Fruit fly (Drosophila melanogaster) ovary, adult (tissue): ENCODE measurements around the gene SLIRP2.

Experiments
- CG17801 ChIP-seq: fragments of 200-800 bp; optimal IDR thresholded peaks from 2 replicates; lab custom pipeline; 2019; ENCODE audit warnings: missing biosample characterization, mild to moderate bottlenecking, missing genetic modification characterization, moderate library complexity; ENCODE audit not compliant: partially characterized antibody

Gene SLIRP2

dm6 chr3R:8660661-8661060 is 9.8 kb downstream of the SLIRP2 start, which contains the start of gene bel:
bel (minus strand) TSS chr3R:8660761.
- TF ChIP-seq CG17801 (GFP tag; lab: Kevin White, UChicago) = no peak

dm6 chr3R:8663668-8664283 is 12.9 kb downstream of the SLIRP2 start, which contains the start of gene CG8032:
CG8032 (plus strand) TSS chr3R:8664115.
- TF ChIP-seq CG17801 (GFP tag; lab: Kevin White, UChicago) = peak; percentile 43

dm6 chr3R:8664699-8665340 is 13.9 kb downstream of the SLIRP2 start:
- TF ChIP-seq CG17801 (GFP tag; lab: Kevin White, UChicago) = no peak

- no peak for TF ChIP-seq CG17801 (GFP tag; lab: Kevin White, UChicago)
Observed at dm6 chr3R:8667568-8667967, 16.7 kb downstream of the SLIRP2 start, which contains the start of gene CG8036. CG8036 (plus strand) TSS chr3R:8667868.

- TF ChIP-seq CG17801 (GFP tag; lab: Kevin White, UChicago) = no peak
Observed at dm6 chr3R:8668024-8668856, 17.4 kb downstream of the SLIRP2 start.

- peak; percentile 97 for TF ChIP-seq CG17801 (GFP tag; lab: Kevin White, UChicago)
Observed at dm6 chr3R:8669029-8669707, 18.3 kb downstream of the SLIRP2 start.

dm6 chr3R:8669900-8670528 is 19.1 kb downstream of the SLIRP2 start:
- TF ChIP-seq CG17801 (GFP tag; lab: Kevin White, UChicago) = no peak

- peak; percentile 62 for TF ChIP-seq CG17801 (GFP tag; lab: Kevin White, UChicago)
Observed at dm6 chr3R:8670529-8671491, 19.9 kb downstream of the SLIRP2 start, which contains the start of gene p. p (minus strand) TSS chr3R:8670684.

- TF ChIP-seq CG17801 (GFP tag; lab: Kevin White, UChicago) = peak; percentile 78
Observed at dm6 chr3R:8673803-8674234, 22.9 kb downstream of the SLIRP2 start, which contains the start of gene mRpL19. mRpL19 (plus strand) TSS chr3R:8674109.

- peak; percentile 88 for TF ChIP-seq CG17801 (GFP tag; lab: Kevin White, UChicago)
Observed at dm6 chr3R:8676560-8677000, 25.7 kb downstream of the SLIRP2 start, which contains the start of the genes Unc50, CG11755 and CG8043. Unc50 (minus strand) TSS chr3R:8676613. CG11755 (plus strand) TSS chr3R:8676915. CG8043 (plus strand) TSS chr3R:8676915.

- TF ChIP-seq CG17801 (GFP tag; lab: Kevin White, UChicago) = no peak
Observed at dm6 chr3R:8679934-8680333, 29.1 kb downstream of the SLIRP2 start, which contains the start of gene CG33325. CG33325 (minus strand) TSS chr3R:8680034.

- TF ChIP-seq CG17801 (GFP tag; lab: Kevin White, UChicago) = no peak
Observed at dm6 chr3R:8680611-8681010, 29.7 kb downstream of the SLIRP2 start.

dm6 chr3R:8683280-8683679 is 32.4 kb downstream of the SLIRP2 start:
- no peak for TF ChIP-seq CG17801 (GFP tag; lab: Kevin White, UChicago)
